Fruit fly (Drosophila melanogaster) whole organism, adult: ENCODE measurements around the gene CG17801.

Source experiments
- CG11617 ChIP-seq: fragments of 200-800 bp; sonication (Bioruptor generic); optimal IDR thresholded peaks from 2 replicates; lab custom pipeline; 2017; ENCODE audit warnings: mild to moderate bottlenecking, missing biosample characterization, missing genetic modification reagents, missing genetic modification characterization
- CG12768 ChIP-seq: fragments of 200-800 bp; sonication (Bioruptor generic); optimal IDR thresholded peaks from 2 replicates; lab custom pipeline; 2017; ENCODE audit warnings: missing biosample characterization, missing genetic modification characterization, mild to moderate bottlenecking, moderate library complexity, missing genetic modification reagents
- CG14711 ChIP-seq: fragments of 200-800 bp; sonication (Bioruptor generic); optimal IDR thresholded peaks from 2 replicates; lab custom pipeline; 2018; ENCODE audit warnings: missing biosample characterization, mild to moderate bottlenecking, missing genetic modification characterization, moderate library complexity
- CG1620 ChIP-seq: fragments of 200-800 bp; sonication (Bioruptor generic); optimal IDR thresholded peaks from 2 replicates; lab custom pipeline; 2016; ENCODE audit warnings: missing biosample characterization, missing genetic modification characterization
- CG33017 ChIP-seq: fragments of 200-800 bp; sonication (Bioruptor generic); optimal IDR thresholded peaks from 2 replicates; lab custom pipeline; 2018; ENCODE audit warnings: missing biosample characterization, mild to moderate bottlenecking, missing genetic modification characterization, moderate library complexity
- CG5204 ChIP-seq: fragments of 200-800 bp; sonication (Bioruptor generic); optimal IDR thresholded peaks from 2 replicates; lab custom pipeline; 2016; ENCODE audit warnings: missing biosample characterization, missing genetic modification characterization
- CG7045 ChIP-seq: fragments of 200-800 bp; sonication (Bioruptor generic); optimal IDR thresholded peaks from 2 replicates; lab custom pipeline; 2017; ENCODE audit warnings: missing biosample characterization, mild to moderate bottlenecking, missing genetic modification characterization
- CG7101 ChIP-seq: fragments of 200-800 bp; sonication (Bioruptor generic); optimal IDR thresholded peaks from 2 replicates; lab custom pipeline; 2018; ENCODE audit warnings: missing biosample characterization, mild to moderate bottlenecking, missing genetic modification characterization, moderate library complexity
- Clk ChIP-seq: fragments of 200-800 bp; sonication (Bioruptor generic); optimal IDR thresholded peaks from 2 replicates; lab custom pipeline; 2017; ENCODE audit warnings: missing biosample characterization, missing genetic modification characterization
- Crg-1 ChIP-seq: fragments of 200-800 bp; sonication (Bioruptor generic); optimal IDR thresholded peaks from 2 replicates; lab custom pipeline; 2016; ENCODE audit warnings: missing biosample characterization, missing genetic modification characterization
- Hr96 ChIP-seq: fragments of 200-800 bp; sonication (Bioruptor generic); optimal IDR thresholded peaks from 2 replicates; lab custom pipeline; 2016; ENCODE audit warnings: missing biosample characterization, missing genetic modification characterization
- Mnt ChIP-seq: fragments of 200-800 bp; sonication (Bioruptor generic); optimal IDR thresholded peaks from 2 replicates; lab custom pipeline; 2016; ENCODE audit warnings: missing biosample characterization, mild to moderate bottlenecking, missing genetic modification characterization
- bab1 ChIP-seq: fragments of 200-800 bp; sonication (Bioruptor generic); optimal IDR thresholded peaks from 3 replicates; lab custom pipeline; 2019; ENCODE audit warnings: missing biosample characterization, mild to moderate bottlenecking, missing genetic modification characterization, moderate library complexity
- cic ChIP-seq: fragments of 200-800 bp; sonication (Bioruptor generic); optimal IDR thresholded peaks from 2 replicates; lab custom pipeline; 2017; ENCODE audit warnings: missing biosample characterization, mild to moderate bottlenecking, missing genetic modification characterization, moderate library complexity
- cnc ChIP-seq, 2 experiments: fragments of >200 bp; optimal IDR thresholded peaks; 2 replicates each; lab custom pipeline; 2017
- kay ChIP-seq: fragments of 200-800 bp; sonication (Bioruptor generic); peaks from one replicate; lab custom pipeline; 2016; ENCODE audit warnings: missing biosample characterization, missing genetic modification characterization, borderline replicate concordance
- ovo ChIP-seq: fragments of 200-800 bp; sonication (Bioruptor generic); optimal IDR thresholded peaks from 2 replicates; lab custom pipeline; 2016; ENCODE audit warnings: missing biosample characterization, missing genetic modification characterization
- pad ChIP-seq: fragments of 200-800 bp; sonication (Bioruptor generic); optimal IDR thresholded peaks from 3 replicates; lab custom pipeline; 2017; ENCODE audit warnings: missing biosample characterization, missing genetic modification characterization, mild to moderate bottlenecking, moderate library complexity, missing genetic modification reagents
- tj ChIP-seq: fragments of 200-800 bp; sonication (Bioruptor generic); optimal IDR thresholded peaks from 3 replicates; lab custom pipeline; 2017; ENCODE audit warnings: missing biosample characterization, mild to moderate bottlenecking, missing genetic modification characterization, moderate library complexity
- toe ChIP-seq: fragments of 200-800 bp; sonication (Bioruptor generic); optimal IDR thresholded peaks from 2 replicates; lab custom pipeline; 2016; ENCODE audit warnings: missing biosample characterization, missing genetic modification characterization

CG17801 gene

DNA sequence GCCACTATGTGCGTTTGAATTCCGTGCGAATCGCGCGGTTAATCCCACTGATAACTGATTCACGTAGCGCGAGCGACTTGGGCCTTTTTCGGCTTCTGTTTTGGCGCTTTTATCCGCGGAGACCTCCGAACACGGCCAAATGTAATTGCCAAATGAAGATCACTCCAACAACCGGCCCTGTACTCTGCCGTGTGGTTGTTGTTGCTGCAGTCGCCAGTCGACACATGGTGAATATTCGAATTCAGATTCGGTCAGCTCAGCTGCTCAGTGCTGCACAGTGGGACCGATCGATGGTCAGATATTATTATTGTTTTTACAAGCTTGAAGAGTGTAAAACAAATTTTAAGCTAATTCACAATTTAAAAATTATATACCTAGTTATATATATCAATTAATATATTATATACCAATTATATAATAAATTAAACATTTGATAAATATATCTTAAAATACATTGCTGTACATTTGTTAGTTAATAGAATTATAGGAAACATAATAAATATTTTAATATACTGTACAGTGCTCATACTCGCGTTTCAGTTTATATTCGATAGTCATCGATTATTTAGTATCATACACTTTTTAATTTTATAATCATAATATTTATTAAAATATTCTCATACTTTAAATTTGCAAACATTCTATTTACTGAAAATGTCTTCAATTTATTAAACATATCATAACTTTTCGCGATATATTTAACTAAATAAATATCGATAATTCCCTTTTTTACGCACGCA is 12.4 kb downstream of the CG17801 start, which contains the start of gene CG43102:
CG43102 (minus strand) TSS at position 156 of the 740 bp plus-strand sequence.
- TF ChIP-seq bab1 (GFP tag; lab: Kevin White, UChicago) = peak; percentile 73
- TF ChIP-seq Clk (GFP tag; lab: Kevin White, UChicago) = no peak
- TF ChIP-seq Mnt (GFP tag; lab: Kevin White, UChicago) = peak; percentile 49
- TF ChIP-seq CG14711 (tag; lab: Kevin White, UChicago) = peak; percentile 92
- TF ChIP-seq Hr96 = peak; percentile 58
- TF ChIP-seq CG33017 (tag; lab: Kevin White, UChicago) = peak; percentile 60
- peak; percentile 60 for TF ChIP-seq CG11617
- TF ChIP-seq cnc (optimal IDR thresholded peaks at IDR 0.05; lab: Kevin White, UChicago) = no peak
- peak; percentile 20 for TF ChIP-seq CG5204
- peak; percentile 22 for TF ChIP-seq CG1620 (GFP tag; lab: Kevin White, UChicago)
- peak; percentile 69 for TF ChIP-seq CG7101 (tag; lab: Kevin White, UChicago)
- no peak for TF ChIP-seq cic
- TF ChIP-seq tj (GFP tag; lab: Kevin White, UChicago) = peak; percentile 7
- TF ChIP-seq CG7045 (GFP tag; lab: Kevin White, UChicago) = peak; percentile 34
- no peak for TF ChIP-seq pad
- TF ChIP-seq kay = no peak
- no peak for TF ChIP-seq Crg-1
- TF ChIP-seq CG12768 (GFP tag; lab: Kevin White, UChicago) = no peak
- peak; percentile 31 for TF ChIP-seq toe (GFP tag; lab: Kevin White, UChicago)
- peak; percentile 12 for TF ChIP-seq ovo (GFP tag; lab: Kevin White, UChicago)

DNA sequence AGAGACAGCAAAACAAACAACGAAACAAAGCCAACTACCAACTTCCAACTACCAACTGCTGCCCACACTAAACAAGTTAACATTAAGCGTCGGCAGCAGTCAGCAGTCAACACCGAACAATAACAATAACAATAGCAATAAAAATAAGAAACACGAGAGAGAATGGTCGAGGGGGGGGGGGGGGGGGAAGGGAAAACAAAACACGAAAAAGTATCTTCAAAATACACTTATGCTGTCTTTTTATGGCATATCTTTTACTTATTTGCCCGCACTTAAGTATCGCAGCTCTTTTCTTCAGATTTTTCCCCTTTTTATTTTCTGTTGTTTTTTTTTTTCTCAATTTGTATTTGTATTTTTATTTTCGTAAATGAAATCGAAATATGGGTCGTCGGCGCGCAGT is 13.6 kb downstream of the CG17801 start:
- TF ChIP-seq bab1 (GFP tag; lab: Kevin White, UChicago) (no peak), CG5204 (no peak), CG11617 (no peak), CG12768 (GFP tag; lab: Kevin White, UChicago) (no peak), Clk (GFP tag; lab: Kevin White, UChicago) (no peak), tj (GFP tag; lab: Kevin White, UChicago) (no peak), toe (GFP tag; lab: Kevin White, UChicago) (no peak), pad (no peak), cic (no peak), cnc (optimal IDR thresholded peaks at IDR 0.05; lab: Kevin White, UChicago) (no peak), CG7101 (tag; lab: Kevin White, UChicago) (no peak)

DNA sequence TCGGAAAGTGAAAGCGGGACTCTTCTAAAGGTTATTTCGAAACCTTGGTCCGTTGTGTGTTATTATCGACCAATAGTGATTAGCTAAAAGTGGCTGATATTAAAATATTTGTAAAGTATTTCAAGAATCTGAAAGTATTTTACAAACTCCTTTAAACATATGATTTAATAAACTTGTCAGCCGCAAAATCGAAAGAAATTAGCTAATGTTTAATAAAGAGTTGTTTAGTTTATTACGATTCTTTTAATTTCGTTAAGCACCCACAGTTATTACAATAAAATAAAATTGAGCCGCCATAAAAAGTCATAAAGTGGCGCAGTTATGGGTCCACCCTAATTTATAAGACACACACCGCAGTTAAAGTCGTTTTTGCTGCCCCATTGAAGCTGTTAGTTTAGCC is 16.9 kb downstream of the CG17801 start:
- TF ChIP-seq CG7101 (tag; lab: Kevin White, UChicago) (no peak), cnc (optimal IDR thresholded peaks at IDR 0.05; lab: Kevin White, UChicago) (no peak), Crg-1 (no peak), kay (no peak), Mnt (GFP tag; lab: Kevin White, UChicago) (no peak)

DNA sequence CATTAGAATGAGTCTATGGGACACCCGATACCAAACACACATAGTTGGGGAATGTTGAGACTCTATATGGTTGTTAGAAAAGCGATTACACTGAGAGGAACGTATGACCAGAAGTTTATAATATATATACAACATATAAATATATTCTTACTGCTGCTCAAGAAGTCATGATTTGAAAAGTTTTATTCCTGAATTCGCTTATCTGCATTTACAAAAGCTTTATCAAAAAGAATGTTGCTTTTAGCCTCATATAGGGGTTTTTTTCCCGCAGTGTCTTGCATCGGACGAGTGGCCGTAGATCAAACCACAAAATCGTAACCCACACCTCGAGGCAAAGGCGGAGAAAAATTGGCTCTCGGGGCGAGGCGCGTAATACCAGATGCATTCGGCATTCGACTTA is 19.1 kb downstream of the CG17801 start:
- TF ChIP-seq Clk (GFP tag; lab: Kevin White, UChicago) (no peak), CG33017 (tag; lab: Kevin White, UChicago) (no peak), CG7101 (tag; lab: Kevin White, UChicago) (no peak), Mnt (GFP tag; lab: Kevin White, UChicago) (no peak), bab1 (GFP tag; lab: Kevin White, UChicago) (no peak), cic (no peak)

DNA sequence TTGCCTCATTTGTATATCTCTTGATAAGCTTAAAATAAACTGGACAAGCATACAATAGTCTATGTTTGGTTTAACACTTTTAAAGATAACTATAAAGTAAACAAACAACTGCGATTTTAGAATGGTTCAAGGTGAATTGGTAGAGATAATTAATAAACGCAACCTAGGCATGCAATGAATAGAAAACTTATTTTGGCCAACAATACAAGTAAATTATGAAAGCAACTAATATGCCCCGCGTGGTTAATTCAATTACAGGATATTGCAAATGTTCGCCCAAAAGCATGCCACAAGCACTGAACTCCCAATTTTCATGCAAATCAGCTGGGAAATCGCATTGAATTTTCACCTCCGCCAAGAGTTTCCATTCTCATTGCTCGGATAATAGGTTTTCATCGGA is 22.7 kb downstream of the CG17801 start:
- TF ChIP-seq Crg-1 (no peak), CG7101 (tag; lab: Kevin White, UChicago) (no peak), pad (no peak), tj (GFP tag; lab: Kevin White, UChicago) (no peak), toe (GFP tag; lab: Kevin White, UChicago) (no peak), bab1 (GFP tag; lab: Kevin White, UChicago) (no peak), Clk (GFP tag; lab: Kevin White, UChicago) (no peak), kay (no peak), CG5204 (no peak), CG12768 (GFP tag; lab: Kevin White, UChicago) (no peak), cic (no peak), cnc (optimal IDR thresholded peaks at IDR 0.05; lab: Kevin White, UChicago) (no peak), ovo (GFP tag; lab: Kevin White, UChicago) (no peak), CG7045 (GFP tag; lab: Kevin White, UChicago) (no peak), Mnt (GFP tag; lab: Kevin White, UChicago) (no peak), CG1620 (GFP tag; lab: Kevin White, UChicago) (no peak), Hr96 (no peak), CG14711 (tag; lab: Kevin White, UChicago) (no peak), CG33017 (tag; lab: Kevin White, UChicago) (no peak), CG11617 (no peak)

DNA sequence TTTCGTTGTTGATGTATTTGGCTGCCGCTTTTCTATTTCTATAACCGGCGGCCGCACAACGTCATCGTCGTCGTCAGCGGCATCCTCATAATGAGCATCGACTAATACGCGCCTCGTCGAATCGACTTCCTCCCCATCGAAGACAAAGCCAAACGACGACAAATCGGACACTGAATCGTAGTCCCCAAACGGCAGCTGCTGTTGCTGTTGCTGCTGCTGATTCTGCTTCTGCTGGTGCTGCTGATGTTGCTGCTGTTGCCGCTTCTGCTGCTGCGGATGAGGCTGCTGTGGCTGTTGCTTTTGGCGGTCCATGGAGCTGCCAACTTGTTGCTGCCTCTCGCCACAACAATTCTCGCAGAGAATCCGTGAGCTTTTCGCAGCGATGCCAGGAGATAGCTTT is 23.7 kb downstream of the CG17801 start:
- TF ChIP-seq Crg-1 (no peak), Mnt (GFP tag; lab: Kevin White, UChicago) (peak; percentile 2), tj (GFP tag; lab: Kevin White, UChicago) (peak; percentile 2), kay (peak; percentile 25)

DNA sequence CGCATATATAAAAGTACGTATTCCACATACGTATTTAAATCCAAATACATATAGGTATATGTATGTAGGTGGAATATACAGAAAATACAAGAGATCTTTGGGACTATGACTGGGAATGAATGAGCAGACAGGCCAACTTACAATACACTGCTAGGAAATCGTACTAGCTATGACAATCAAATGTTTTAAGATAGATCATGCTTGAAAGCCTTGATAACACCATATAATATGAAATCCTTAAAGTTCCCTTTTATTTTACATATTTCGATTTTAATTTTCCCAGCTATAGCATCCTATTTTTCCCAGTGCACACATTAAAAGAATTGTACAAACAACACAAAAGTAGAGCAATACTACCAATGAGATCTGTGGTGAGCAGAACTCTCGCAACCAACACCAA is 25.5 kb downstream of the CG17801 start:
- TF ChIP-seq CG33017 (tag; lab: Kevin White, UChicago) = peak; percentile 34
- TF ChIP-seq Hr96 = no peak
- TF ChIP-seq CG14711 (tag; lab: Kevin White, UChicago) = peak; percentile 54
- no peak for TF ChIP-seq Clk (GFP tag; lab: Kevin White, UChicago)
- no peak for TF ChIP-seq tj (GFP tag; lab: Kevin White, UChicago)
- no peak for TF ChIP-seq pad
- TF ChIP-seq kay = peak; percentile 72
- no peak for TF ChIP-seq bab1 (GFP tag; lab: Kevin White, UChicago)
- no peak for TF ChIP-seq Crg-1
- peak; percentile 58 for TF ChIP-seq toe (GFP tag; lab: Kevin White, UChicago)
- TF ChIP-seq CG7101 (tag; lab: Kevin White, UChicago) = peak; percentile 48
- peak; percentile 37 for TF ChIP-seq CG7045 (GFP tag; lab: Kevin White, UChicago)
